Worm (Caenorhabditis elegans) whole organism, early embryonic: ENCODE results near the gene Y116F11A.6.

Experiments
- B0310.2 ChIP-seq: sonication (generic microtip); optimal IDR thresholded peaks from 2 replicates; lab custom pipeline; 2016; ENCODE audit warnings: mild to moderate bottlenecking, missing genetic modification characterization, missing compliant biosample characterization
- ama-1 ChIP-seq: fragments of 150-350 bp; optimal IDR thresholded peaks from 2 replicates; lab custom pipeline; 2014
- ceh-36 ChIP-seq: sonication (generic microtip); optimal IDR thresholded peaks from 2 replicates; lab custom pipeline; 2016; ENCODE audit warnings: missing genetic modification characterization, inconsistent platforms, missing compliant biosample characterization
- ets-7 ChIP-seq: sonication (generic microtip); optimal IDR thresholded peaks from 2 replicates; lab custom pipeline; 2016; ENCODE audit warnings: missing genotype, missing genetic modification characterization, missing compliant biosample characterization
- flt-1 ChIP-seq: fragments of 200-800 bp; sonication (Bioruptor generic); IDR thresholded peaks from 2 replicates; pipeline ENCODE4 v1.3.6; 2022; ENCODE audit warnings: missing genetic modification characterization, missing compliant biosample characterization
- hmbx-1 ChIP-seq: sonication (generic microtip); optimal IDR thresholded peaks from 2 replicates; lab custom pipeline; 2016; ENCODE audit warnings: mild to moderate bottlenecking, missing genetic modification characterization, missing compliant biosample characterization
- hnd-1 ChIP-seq: sonication (generic microtip); optimal IDR thresholded peaks from 2 replicates; lab custom pipeline; 2016; ENCODE audit warnings: missing genetic modification characterization, missing compliant biosample characterization
- pes-1 ChIP-seq: fragments of 200-800 bp; sonication (Bioruptor generic); IDR thresholded peaks from 2 replicates; pipeline ENCODE4 v1.3.6; 2022; ENCODE audit warnings: missing genetic modification reagents, missing genetic modification characterization, missing compliant biosample characterization
- scrt-1 ChIP-seq: fragments of 200-800 bp; sonication (Bioruptor generic); IDR thresholded peaks from 2 replicates; pipeline ENCODE4 v1.3.6; 2022; ENCODE audit warnings: missing genetic modification characterization, missing compliant biosample characterization
- sea-1 ChIP-seq: fragments of 200-800 bp; sonication (Bioruptor generic); conservative IDR thresholded peaks from 2 replicates; pipeline ENCODE4 v1.3.6; 2022; ENCODE audit warnings: missing genetic modification characterization, missing compliant biosample characterization
- tbx-37 ChIP-seq: fragments of 200-800 bp; sonication (Bioruptor generic); conservative IDR thresholded peaks from 2 replicates; pipeline ENCODE4 v1.3.6; 2022; ENCODE audit warnings: missing genetic modification reagents, missing genetic modification characterization, missing compliant biosample characterization

DNA sequence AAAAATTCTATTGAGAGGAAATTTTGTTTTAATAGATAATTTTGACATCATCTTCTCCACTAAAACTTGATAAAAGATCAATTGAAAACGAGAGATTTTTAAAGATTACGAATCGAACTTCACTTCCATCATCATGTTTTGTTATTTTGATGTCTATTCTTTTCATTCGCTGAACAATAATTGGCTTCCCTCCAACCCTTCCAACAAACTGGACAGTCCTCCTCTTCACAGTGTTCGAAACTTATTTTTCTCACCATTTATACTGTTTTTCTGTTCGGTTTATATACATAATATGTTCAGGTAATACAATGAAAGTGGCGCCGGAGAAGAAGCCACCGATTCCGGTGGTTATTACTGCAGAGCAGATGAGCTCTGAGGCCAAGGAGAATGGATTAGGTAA lies 41.4 kb downstream of the Y116F11A.6 start, which contains the start of gene M162.5:
- TF ChIP-seq ets-7 (tag; lab: Kevin White, UChicago) (no peak), flt-1 (GFP tag; lab: Robert Waterston, UW) (no peak), pes-1 (no peak), sea-1 (GFP tag; lab: Robert Waterston, UW) (no peak), ceh-36 (no peak), B0310.2 (tag; lab: Kevin White, UChicago) (no peak), ama-1 (no peak), hmbx-1 (tag; lab: Kevin White, UChicago) (no peak), tbx-37 (GFP tag; lab: Robert Waterston, UW) (no peak), hnd-1 (tag; lab: Kevin White, UChicago) (no peak), scrt-1 (no peak)
